Worm (Caenorhabditis elegans): ENCODE measurements around the gene srxa-15.

srxa-15 gene

ce11 chrV:20623060-20623459 lies 18.9 kb upstream of the srxa-15 start, which contains the start of gene F46B3.8:
Gene F46B3.8 (minus strand): TSS chrV:20623160.
- TF ChIP-seq unc-62 (GFP tag; optimal IDR thresholded peaks at IDR 0.05) (no peak), hlh-26 (GFP tag; conservative IDR thresholded peaks at IDR 0.05) (no peak), akir-1 (GFP tag; optimal IDR thresholded peaks at IDR 0.05) (no peak), nhr-179 (tag; optimal IDR thresholded peaks at IDR 0.05) (no peak), lag-1 (GFP tag; IDR thresholded peaks at IDR 0.05) (no peak), ztf-6 (GFP tag; IDR thresholded peaks at IDR 0.05) (no peak)

ce11 chrV:20625260-20625659 lies 16.7 kb upstream of the srxa-15 start:
- TF ChIP-seq egrh-3 (GFP tag; IDR thresholded peaks at IDR 0.05): no peak
- no peak for TF ChIP-seq ama-1 (optimal IDR thresholded peaks at IDR 0.05)
- no peak for TF ChIP-seq ama-1 (GFP tag; optimal IDR thresholded peaks at IDR 0.05)

ce11 chrV:20626043-20626761 lies 15.8 kb upstream of the srxa-15 start, which contains the start of the genes F46B3.9 and srz-18:
Gene F46B3.9 (minus strand): TSS chrV:20626143.
Gene srz-18 (plus strand): TSS chrV:20626711.
- no peak for TF ChIP-seq ZK185.1 (tag; optimal IDR thresholded peaks at IDR 0.05; ENCODE audit: poor library complexity, severe bottlenecking)
- no peak for TF ChIP-seq nhr-27 (tag; optimal IDR thresholded peaks at IDR 0.05)
- TF ChIP-seq lin-26 (GFP tag; IDR thresholded peaks at IDR 0.05): no peak
- TF ChIP-seq gei-17 (GFP tag; optimal IDR thresholded peaks at IDR 0.05): no peak
- no peak for TF ChIP-seq aptf-3 (GFP tag; IDR thresholded peaks at IDR 0.05)
- no peak for TF ChIP-seq ztf-28 (GFP tag; IDR thresholded peaks at IDR 0.05)
- no peak for TF ChIP-seq ets-4 (GFP tag; optimal IDR thresholded peaks at IDR 0.05)
- no peak for TF ChIP-seq him-1 (tag; optimal IDR thresholded peaks at IDR 0.05)
- TF ChIP-seq K11D2.4 (GFP tag; IDR thresholded peaks at IDR 0.05): no peak
- no peak for TF ChIP-seq aptf-2 (GFP tag; conservative IDR thresholded peaks at IDR 0.05)
- TF ChIP-seq madf-10 (tag; optimal IDR thresholded peaks at IDR 0.05): no peak
- TF ChIP-seq nhr-179 (tag; optimal IDR thresholded peaks at IDR 0.05): no peak
- TF ChIP-seq hmg-20 (GFP tag; IDR thresholded peaks at IDR 0.05): no peak
- no peak for TF ChIP-seq let-607 (tag; optimal IDR thresholded peaks at IDR 0.05)
- TF ChIP-seq dpl-1 (GFP tag; optimal IDR thresholded peaks at IDR 0.05): no peak
- no peak for TF ChIP-seq hrde-1 (tag; optimal IDR thresholded peaks at IDR 0.05; ENCODE audit: borderline replicate concordance)

ce11 chrV:20631255-20631654 lies 10.7 kb upstream of the srxa-15 start, which contains the start of gene F46B3.14:
Gene F46B3.14 (minus strand): TSS chrV:20631355.
- TF ChIP-seq ceh-79 (tag; optimal IDR thresholded peaks at IDR 0.05): no peak

- TF ChIP-seq nhr-179 (tag; optimal IDR thresholded peaks at IDR 0.05): no peak
- TF ChIP-seq unc-62 (GFP tag; optimal IDR thresholded peaks at IDR 0.05): no peak
- no peak for TF ChIP-seq let-607 (tag; optimal IDR thresholded peaks at IDR 0.05)
- no peak for TF ChIP-seq madf-10 (tag; optimal IDR thresholded peaks at IDR 0.05)
- TF ChIP-seq bed-2 (GFP tag; IDR thresholded peaks at IDR 0.05): no peak
- TF ChIP-seq F10E7.11 (tag; optimal IDR thresholded peaks at IDR 0.05): no peak
These were observed 8.4 kb upstream of the srxa-15 start, which contains the start of gene F46B3.15 for ce11 chrV:20633619-20634018. Gene F46B3.15 (minus strand): TSS chrV:20633719.

- TF ChIP-seq pbrm-1 (GFP tag; IDR thresholded peaks at IDR 0.05): no peak
- TF ChIP-seq ets-4 (GFP tag; optimal IDR thresholded peaks at IDR 0.05): no peak
- TF ChIP-seq nfya-2 (GFP tag; IDR thresholded peaks at IDR 0.05): no peak
- no peak for TF ChIP-seq cebp-2 (GFP tag; IDR thresholded peaks at IDR 0.05)
- no peak for TF ChIP-seq lin-26 (GFP tag; IDR thresholded peaks at IDR 0.05)
- TF ChIP-seq rpc-1 (optimal IDR thresholded peaks at IDR 0.05): no peak
- TF ChIP-seq rpc-1 (tag; optimal IDR thresholded peaks at IDR 0.05): no peak
- TF ChIP-seq F33H1.4 (GFP tag; IDR thresholded peaks at IDR 0.05): no peak
- TF ChIP-seq lag-1 (GFP tag; IDR thresholded peaks at IDR 0.05): no peak
- TF ChIP-seq F23B12.7 (tag; optimal IDR thresholded peaks at IDR 0.05; ENCODE audit: insufficient read depth): no peak
- no peak for TF ChIP-seq unc-130 (GFP tag; optimal IDR thresholded peaks at IDR 0.05)
- TF ChIP-seq nhr-80 (tag; optimal IDR thresholded peaks at IDR 0.05): no peak
- no peak for TF ChIP-seq dpl-1 (GFP tag; optimal IDR thresholded peaks at IDR 0.05)
These were observed 7.7 kb upstream of the srxa-15 start, which contains the start of gene F46B3.16 for ce11 chrV:20634330-20634729. Gene F46B3.16 (plus strand): TSS chrV:20634630.

Data from whole organism, young adult.